Fruit fly (Drosophila melanogaster): ENCODE data around the gene DppIII.

- no peak for TF ChIP-seq Dll (optimal IDR thresholded peaks at IDR 0.05)
- no peak for TF ChIP-seq pan (optimal IDR thresholded peaks at IDR 0.05)
- TF ChIP-seq usp (GFP tag; optimal IDR thresholded peaks at IDR 0.05): no peak
Observed at dm6 chr3R:8347279-8347678, 3.1 kb downstream of the DppIII start, which contains the start of gene CG7352.
